Worm (Caenorhabditis elegans) whole organism, L3 larva: ENCODE measurements around the gene pfd-4.

Source experiments
- R02D3.7 ChIP-seq: fragments of 150-350 bp; optimal IDR thresholded peaks from 2 replicates; lab custom pipeline; 2014; ENCODE audit warnings: missing biosample characterization, missing genetic modification characterization
- ZK546.5 ChIP-seq: sonication (generic microtip); optimal IDR thresholded peaks from 2 replicates; lab custom pipeline; 2017; ENCODE audit warnings: missing biosample characterization, missing genetic modification characterization
- aly-2 ChIP-seq: fragments of 150-350 bp; optimal IDR thresholded peaks from 2 replicates; lab custom pipeline; 2014; ENCODE audit warnings: missing biosample characterization, missing genetic modification characterization
- ceh-16 ChIP-seq: sonication (generic microtip); optimal IDR thresholded peaks from 2 replicates; lab custom pipeline; 2017; ENCODE audit warnings: missing biosample characterization, missing genetic modification characterization
- ceh-28 ChIP-seq: fragments of 150-350 bp; optimal IDR thresholded peaks from 2 replicates; lab custom pipeline; 2014; ENCODE audit warnings: missing biosample characterization, missing genetic modification reagents, missing genetic modification characterization
- daf-12 ChIP-seq: fragments of 150-350 bp; optimal IDR thresholded peaks from 2 replicates; lab custom pipeline; 2014; ENCODE audit warnings: missing biosample characterization, missing genetic modification reagents, missing genetic modification characterization
- egl-5 ChIP-seq: fragments of 150-350 bp; optimal IDR thresholded peaks from 2 replicates; lab custom pipeline; 2017; ENCODE audit warnings: missing biosample characterization, missing genetic modification reagents, missing genetic modification characterization, inconsistent platforms
- elt-1 ChIP-seq: fragments of 150-350 bp; optimal IDR thresholded peaks from 2 replicates; lab custom pipeline; 2014; ENCODE audit warnings: missing biosample characterization, missing genetic modification characterization
- elt-2 ChIP-seq: sonication (generic microtip); optimal IDR thresholded peaks from 2 replicates; lab custom pipeline; 2016; ENCODE audit warnings: missing genetic modification reagents, mild to moderate bottlenecking, missing genetic modification characterization, missing compliant biosample characterization
- elt-3 ChIP-seq, 3 experiments: fragments of 150-350 bp in 1 of 3; sonication (generic microtip) in 2 of 3; optimal IDR thresholded peaks; 2 replicates in 2 of 3; 4 replicates in 1 of 3; lab custom pipeline; 2014 to 2017; ENCODE audit warnings: missing biosample characterization in 3 of 3, missing genetic modification characterization in 3 of 3
- eor-1 ChIP-seq, 2 experiments: fragments of 150-350 bp; optimal IDR thresholded peaks; 2 replicates each; lab custom pipeline; 2014 to 2018; ENCODE audit warnings: missing biosample characterization in 2 of 2, missing genetic modification characterization in 2 of 2
- fkh-2 ChIP-seq: fragments of 150-350 bp; optimal IDR thresholded peaks from 2 replicates; lab custom pipeline; 2014; ENCODE audit warnings: missing biosample characterization, missing genetic modification reagents, missing genetic modification characterization
- fos-1 ChIP-seq: fragments of 150-350 bp; optimal IDR thresholded peaks from 2 replicates; lab custom pipeline; 2014; ENCODE audit warnings: missing biosample characterization, missing genetic modification characterization
- hmg-11 ChIP-seq: sonication (generic microtip); optimal IDR thresholded peaks from 2 replicates; lab custom pipeline; 2016; ENCODE audit warnings: missing genetic modification characterization, missing compliant biosample characterization
- lin-15B ChIP-seq: fragments of 150-350 bp; optimal IDR thresholded peaks from 2 replicates; lab custom pipeline; 2014; ENCODE audit warnings: missing biosample characterization, missing genetic modification characterization
- lin-39 ChIP-seq: fragments of 150-350 bp; optimal IDR thresholded peaks from 2 replicates; lab custom pipeline; 2018; ENCODE audit warnings: missing biosample characterization, missing genetic modification reagents, missing genetic modification characterization
- lsy-12 ChIP-seq: sonication (generic microtip); optimal IDR thresholded peaks from 2 replicates; lab custom pipeline; 2016; ENCODE audit warnings: mild to moderate bottlenecking, missing genetic modification characterization, missing compliant biosample characterization
- mdl-1 ChIP-seq: fragments of 150-350 bp; optimal IDR thresholded peaks from 2 replicates; lab custom pipeline; 2014; ENCODE audit warnings: missing biosample characterization, missing genetic modification characterization
- mml-1 ChIP-seq: fragments of 150-350 bp; sonication (generic microtip); optimal IDR thresholded peaks from 3 replicates; lab custom pipeline; 2014; ENCODE audit warnings: missing biosample characterization, missing genetic modification characterization
- nfya-1 ChIP-seq: sonication (generic microtip); optimal IDR thresholded peaks from 2 replicates; lab custom pipeline; 2017; ENCODE audit warnings: missing genetic modification characterization, mild to moderate bottlenecking, missing compliant biosample characterization, antibody characterized with exemption, moderate library complexity; ENCODE audit not compliant: insufficient read depth
- nhr-11 ChIP-seq: fragments of 150-350 bp; optimal IDR thresholded peaks from 2 replicates; lab custom pipeline; 2014; ENCODE audit warnings: missing biosample characterization, missing genetic modification characterization
- nhr-12 ChIP-seq: fragments of 150-350 bp; optimal IDR thresholded peaks from 2 replicates; lab custom pipeline; 2014; ENCODE audit warnings: missing biosample characterization, missing genetic modification characterization
- nhr-23 ChIP-seq: fragments of 150-350 bp; optimal IDR thresholded peaks from 2 replicates; lab custom pipeline; 2014; ENCODE audit warnings: missing biosample characterization, missing genetic modification reagents, missing genetic modification characterization
- nhr-28 ChIP-seq: fragments of 150-350 bp; optimal IDR thresholded peaks from 2 replicates; lab custom pipeline; 2014; ENCODE audit warnings: missing biosample characterization, missing genetic modification characterization
- nhr-76 ChIP-seq: fragments of 150-350 bp; sonication (generic microtip); optimal IDR thresholded peaks from 5 replicates; lab custom pipeline; 2014; ENCODE audit warnings: missing biosample characterization, missing genetic modification characterization
- nhr-77 ChIP-seq: fragments of 150-350 bp; optimal IDR thresholded peaks from 2 replicates; lab custom pipeline; 2014; ENCODE audit warnings: missing biosample characterization, missing genetic modification characterization
- pqm-1 ChIP-seq: fragments of 150-350 bp; optimal IDR thresholded peaks from 2 replicates; lab custom pipeline; 2017; ENCODE audit warnings: missing biosample characterization, missing genetic modification characterization, inconsistent platforms
- sea-2 ChIP-seq: fragments of 150-350 bp; sonication (generic microtip); optimal IDR thresholded peaks from 4 replicates; lab custom pipeline; 2014; ENCODE audit warnings: missing biosample characterization, missing genetic modification reagents, missing genetic modification characterization
- snpc-4 ChIP-seq: fragments of 150-350 bp; optimal IDR thresholded peaks from 2 replicates; lab custom pipeline; 2014; ENCODE audit warnings: missing biosample characterization, missing genetic modification characterization
- tbx-2 ChIP-seq: sonication (generic microtip); optimal IDR thresholded peaks from 2 replicates; lab custom pipeline; 2016; ENCODE audit warnings: mild to moderate bottlenecking, missing genetic modification characterization, missing compliant biosample characterization
- unc-39 ChIP-seq: sonication (generic microtip); optimal IDR thresholded peaks from 4 replicates; lab custom pipeline; 2017; ENCODE audit warnings: missing biosample characterization, missing genetic modification characterization
- unc-62 ChIP-seq: fragments of 150-350 bp; sonication (generic microtip); optimal IDR thresholded peaks from 4 replicates; lab custom pipeline; 2014; ENCODE audit warnings: missing biosample characterization, missing genetic modification reagents, missing genetic modification characterization
- zag-1 ChIP-seq: fragments of 150-350 bp; optimal IDR thresholded peaks from 2 replicates; lab custom pipeline; 2014; ENCODE audit warnings: missing biosample characterization, missing genetic modification characterization
- ztf-11 ChIP-seq: fragments of 150-350 bp; optimal IDR thresholded peaks from 2 replicates; lab custom pipeline; 2014; ENCODE audit warnings: missing biosample characterization, missing genetic modification characterization
- ztf-4 ChIP-seq: fragments of 150-350 bp; optimal IDR thresholded peaks from 2 replicates; lab custom pipeline; 2014; ENCODE audit warnings: missing biosample characterization, missing genetic modification characterization

pfd-4 gene

DNA sequence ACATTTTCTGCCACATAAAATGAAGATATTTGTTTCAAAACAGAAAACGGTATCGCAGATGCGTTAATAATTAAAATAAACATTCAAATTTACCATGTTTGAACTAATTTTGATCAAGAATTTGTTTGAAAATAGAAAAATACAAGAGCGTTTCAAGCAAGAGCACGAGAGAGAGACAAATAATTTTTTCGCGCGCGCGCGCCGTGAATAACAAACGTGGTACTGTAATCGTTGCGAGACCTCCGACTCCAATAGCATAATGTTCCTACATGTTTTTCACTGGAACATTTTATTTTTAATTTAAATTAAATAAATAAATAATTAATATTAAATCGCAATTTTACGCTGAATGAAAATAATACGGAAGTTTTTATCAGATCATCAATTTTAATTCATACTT lies 22.0 kb downstream of the pfd-4 start, which contains the start of gene F54E12.2:
TSS of gene F54E12.2 (minus strand) at position 164 of the 400 bp plus-strand sequence.
- TF ChIP-seq ZK546.5 (tag; lab: Kevin White, UChicago) (no peak), unc-39 (tag; lab: Kevin White, UChicago) (no peak), hmg-11 (tag; lab: Kevin White, UChicago) (no peak), aly-2 (tag; lab: Kevin White, UChicago) (no peak), lsy-12 (no peak), lin-15B (tag; lab: Kevin White, UChicago) (no peak), nhr-76 (tag; lab: Kevin White, UChicago) (no peak), daf-12 (tag; lab: Kevin White, UChicago) (no peak), unc-62 (no peak), nhr-77 (no peak), elt-2 (no peak), mml-1 (tag; lab: Kevin White, UChicago) (no peak), sea-2 (GFP tag; lab: Kevin White, UChicago) (no peak), fkh-2 (tag; lab: Kevin White, UChicago) (no peak), ztf-4 (tag; lab: Kevin White, UChicago) (no peak), pqm-1 (tag; lab: Kevin White, UChicago) (no peak)

DNA sequence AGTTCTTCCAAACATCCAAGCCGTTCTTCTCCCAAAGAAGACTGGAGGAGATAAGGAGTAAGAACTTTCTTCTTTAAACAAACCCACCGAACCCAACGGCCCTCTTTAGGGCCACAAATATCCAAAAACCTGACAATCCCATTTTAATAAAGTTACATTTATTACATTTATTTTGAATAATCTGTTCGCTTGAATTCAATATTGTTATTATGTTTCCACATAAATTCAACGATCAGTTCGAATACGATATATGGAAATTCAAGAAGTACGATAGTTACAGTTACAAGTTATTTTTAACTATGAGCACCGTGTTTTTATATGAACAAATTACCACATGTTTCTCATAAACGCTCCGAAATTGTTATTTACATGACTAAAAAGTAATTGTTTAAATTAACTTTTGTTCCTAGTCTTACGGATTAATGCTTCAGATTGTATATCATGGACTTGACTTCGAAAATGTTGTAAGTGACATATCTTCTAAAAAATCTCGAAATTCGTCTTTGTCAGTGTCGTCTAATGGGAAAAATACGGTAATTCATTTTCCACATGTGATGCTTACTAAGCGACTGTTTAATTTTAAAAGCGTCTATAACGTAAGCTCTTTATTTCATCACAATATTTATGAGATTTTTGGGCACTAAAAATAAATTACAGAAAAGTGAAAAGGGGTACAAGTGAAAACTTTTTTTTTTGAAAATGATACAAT lies 25.9 kb downstream of the pfd-4 start:
- no peak for TF ChIP-seq nfya-1 (tag; lab: Kevin White, UChicago)
- no peak for TF ChIP-seq pqm-1 (tag; lab: Kevin White, UChicago)
- no peak for TF ChIP-seq fos-1 (tag; lab: Kevin White, UChicago)
- no peak for TF ChIP-seq elt-2
- TF ChIP-seq ztf-11 (tag; lab: Kevin White, UChicago) = no peak
- no peak for TF ChIP-seq snpc-4 (tag; lab: Kevin White, UChicago)

DNA sequence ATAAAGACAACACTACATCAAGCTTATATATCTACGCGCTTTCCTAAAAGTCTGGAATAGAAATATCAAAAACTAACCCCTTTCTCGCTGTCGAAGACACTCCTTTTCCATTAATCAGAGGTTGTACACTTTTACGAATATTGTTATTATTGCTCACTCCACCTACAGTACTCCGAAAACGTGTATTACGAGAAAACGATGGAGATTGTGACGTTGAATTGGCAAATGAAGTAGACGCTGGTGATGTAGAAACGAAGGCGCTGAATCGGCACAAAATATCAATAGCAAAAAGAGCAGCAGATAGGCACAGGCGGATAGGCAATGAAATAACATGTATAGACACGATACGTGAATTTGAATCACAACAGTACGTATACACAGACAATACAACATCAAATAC lies 29.3 kb downstream of the pfd-4 start:
- TF ChIP-seq elt-3 (tag; optimal IDR thresholded peaks at IDR 0.05; lab: Kevin White, UChicago) (no peak), zag-1 (tag; lab: Kevin White, UChicago) (no peak), nhr-28 (tag; lab: Kevin White, UChicago) (no peak), elt-2 (no peak), eor-1 (tag; optimal IDR thresholded peaks at IDR 0.05; lab: Kevin White, UChicago) (no peak), fos-1 (tag; lab: Kevin White, UChicago) (no peak), snpc-4 (tag; lab: Kevin White, UChicago) (no peak), nhr-12 (tag; lab: Kevin White, UChicago) (no peak), R02D3.7 (tag; lab: Kevin White, UChicago) (no peak), mdl-1 (tag; lab: Kevin White, UChicago) (no peak), daf-12 (tag; lab: Kevin White, UChicago) (no peak), lin-39 (no peak), tbx-2 (no peak), ceh-28 (tag; lab: Kevin White, UChicago) (no peak), nhr-11 (no peak), nfya-1 (tag; lab: Kevin White, UChicago) (no peak), elt-1 (tag; lab: Kevin White, UChicago) (no peak), ceh-16 (no peak), egl-5 (tag; lab: Kevin White, UChicago) (no peak), nhr-23 (tag; lab: Kevin White, UChicago) (no peak)

DNA sequence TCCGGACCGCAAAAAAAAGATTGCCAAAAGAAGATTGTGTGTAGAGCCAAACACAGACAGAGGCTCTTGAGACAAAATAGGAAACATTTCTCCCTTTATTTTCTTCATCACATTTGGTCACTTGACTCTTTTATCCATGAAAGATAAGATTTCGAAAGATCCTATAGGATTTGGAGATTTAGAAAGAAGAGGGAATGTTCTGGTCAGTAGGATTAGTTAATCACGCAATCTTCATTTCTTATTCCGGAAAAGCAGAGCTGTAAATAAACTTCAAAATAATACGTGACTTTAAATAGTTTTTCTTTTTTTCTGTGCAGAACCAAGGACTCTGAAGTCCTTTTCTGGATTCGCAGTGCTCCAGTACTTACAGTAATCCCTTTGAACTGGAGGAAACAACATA lies 32.3 kb downstream of the pfd-4 start:
- TF ChIP-seq eor-1 (tag; optimal IDR thresholded peaks at IDR 0.05; lab: Kevin White, UChicago) (no peak), nfya-1 (tag; lab: Kevin White, UChicago) (peak; percentile 7), elt-1 (tag; lab: Kevin White, UChicago) (peak; percentile 43)
